Worm (Caenorhabditis elegans) whole organism, L4/young adult: ENCODE measurements around the gene C10G8.4.

Experiments
- W03F9.2 ChIP-seq: fragments of 150-350 bp; optimal IDR thresholded peaks from 2 replicates; lab custom pipeline; 2014; ENCODE audit warnings: missing biosample characterization, missing genetic modification characterization
- dao-5 ChIP-seq: sonication (generic microtip); optimal IDR thresholded peaks from 2 replicates; lab custom pipeline; 2016; ENCODE audit warnings: missing genotype, missing genetic modification characterization, moderate library complexity, missing compliant biosample characterization
- him-1 ChIP-seq: sonication (generic microtip); optimal IDR thresholded peaks from 2 replicates; lab custom pipeline; 2016; ENCODE audit warnings: missing genotype, missing genetic modification reagents, missing genetic modification characterization, missing compliant biosample characterization

The C10G8.4 gene

ce11 chrV:5295940-5296339, 15.8 kb upstream of the C10G8.4 start:
- no peak for TF ChIP-seq W03F9.2
- TF ChIP-seq dao-5 (tag; lab: Kevin White, UChicago): no peak
- TF ChIP-seq him-1: no peak

- TF ChIP-seq W03F9.2: no peak
- no peak for TF ChIP-seq dao-5 (tag; lab: Kevin White, UChicago)
- TF ChIP-seq him-1: no peak
Measured at ce11 chrV:5297740-5298139, 14.0 kb upstream of the C10G8.4 start.

- TF ChIP-seq W03F9.2 (no peak), dao-5 (tag; lab: Kevin White, UChicago) (no peak), him-1 (no peak)
Measured at ce11 chrV:5301226-5301625, 10.5 kb upstream of the C10G8.4 start.

- TF ChIP-seq dao-5 (tag; lab: Kevin White, UChicago) (no peak), him-1 (no peak), W03F9.2 (no peak)
Measured at ce11 chrV:5303389-5303788, 8.3 kb upstream of the C10G8.4 start, which contains the start of gene ncx-2. ncx-2 (plus strand) TSS chrV:5303689.

- TF ChIP-seq him-1 (no peak), W03F9.2 (no peak), dao-5 (tag; lab: Kevin White, UChicago) (no peak)
Measured at ce11 chrV:5304366-5304765, 7.4 kb upstream of the C10G8.4 start.

ce11 chrV:5312453-5312852, 718 bp downstream of the C10G8.4 start, which contains the start of gene C10G8.3:
C10G8.3 (plus strand) TSS chrV:5312753.
- no peak for TF ChIP-seq dao-5 (tag; lab: Kevin White, UChicago)
- no peak for TF ChIP-seq W03F9.2
- TF ChIP-seq him-1: no peak

- no peak for TF ChIP-seq W03F9.2
- TF ChIP-seq dao-5 (tag; lab: Kevin White, UChicago): no peak
- no peak for TF ChIP-seq him-1
Measured at ce11 chrV:5314104-5314503, 2.4 kb downstream of the C10G8.4 start, which contains the start of gene C10G8.2. C10G8.2 (plus strand) TSS chrV:5314404.

ce11 chrV:5318349-5318748, 6.6 kb downstream of the C10G8.4 start:
- no peak for TF ChIP-seq W03F9.2
- TF ChIP-seq dao-5 (tag; lab: Kevin White, UChicago): no peak
- TF ChIP-seq him-1: no peak

- TF ChIP-seq him-1 (no peak), dao-5 (tag; lab: Kevin White, UChicago) (no peak), W03F9.2 (no peak)
Measured at ce11 chrV:5319477-5319876, 7.7 kb downstream of the C10G8.4 start, which contains the start of gene ceh-34. ceh-34 (minus strand) TSS chrV:5319577.

DNA sequence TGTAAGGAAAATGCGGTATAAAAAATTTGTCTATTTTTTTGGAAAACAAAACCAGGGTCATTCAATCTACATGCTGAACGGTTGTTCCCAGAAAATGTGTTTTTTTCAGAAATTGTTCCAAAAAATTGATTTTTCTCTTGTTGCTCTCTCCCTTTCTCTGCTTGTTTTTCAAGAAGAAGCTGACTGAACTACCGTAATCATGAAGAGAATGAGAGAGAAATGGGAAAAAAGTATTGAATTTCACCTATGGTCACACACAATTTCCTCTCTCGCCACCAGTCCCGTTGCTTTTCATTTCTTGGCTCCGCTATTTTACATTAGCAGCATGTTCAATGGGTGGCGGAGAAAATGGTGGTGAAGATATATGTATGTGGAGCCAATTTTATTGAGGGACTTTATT, 11.1 kb downstream of the C10G8.4 start:
- TF ChIP-seq dao-5 (tag; lab: Kevin White, UChicago) (no peak), him-1 (no peak), W03F9.2 (no peak)

ce11 chrV:5324566-5324965, 12.8 kb downstream of the C10G8.4 start, which contains the start of gene ceh-33:
ceh-33 (minus strand) TSS chrV:5324666.
- TF ChIP-seq W03F9.2: no peak
- no peak for TF ChIP-seq him-1
- no peak for TF ChIP-seq dao-5 (tag; lab: Kevin White, UChicago)

- TF ChIP-seq dao-5 (tag; lab: Kevin White, UChicago) (no peak), him-1 (no peak), W03F9.2 (no peak)
Measured at ce11 chrV:5328314-5328713, 16.6 kb downstream of the C10G8.4 start, which contains the start of gene C10G8.8. C10G8.8 (minus strand) TSS chrV:5328414.

- TF ChIP-seq dao-5 (tag; lab: Kevin White, UChicago) (no peak), him-1 (no peak), W03F9.2 (peak; percentile 56)
Measured at ce11 chrV:5329677-5330266, 18.0 kb downstream of the C10G8.4 start.

DNA sequence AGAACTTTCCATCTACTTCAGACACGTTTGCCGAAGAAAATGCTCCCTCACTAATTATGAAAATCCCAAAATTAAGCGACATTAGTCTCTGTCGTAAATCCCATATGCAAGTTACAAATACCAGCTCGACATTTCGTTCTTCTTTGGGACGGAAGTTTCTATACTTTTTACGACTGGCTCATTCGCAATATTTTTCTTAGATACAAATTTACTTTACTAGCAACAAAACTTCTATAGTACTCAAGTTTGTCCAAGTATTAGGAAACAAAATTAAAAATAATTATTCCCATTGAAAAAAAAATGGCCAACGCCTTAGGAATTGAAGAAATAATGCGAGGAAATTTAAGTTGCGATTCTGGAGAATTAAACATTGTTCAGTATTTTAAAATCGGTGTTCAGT, 19.2 kb downstream of the C10G8.4 start, which contains the start of gene srg-26:
srg-26 (plus strand) TSS at position 301 of the 400 bp plus-strand sequence.
- TF ChIP-seq him-1 (no peak), W03F9.2 (no peak), dao-5 (tag; lab: Kevin White, UChicago) (no peak)

- TF ChIP-seq him-1 (no peak), dao-5 (tag; lab: Kevin White, UChicago) (no peak), W03F9.2 (no peak)
Measured at ce11 chrV:5334588-5334987, 22.9 kb downstream of the C10G8.4 start, which contains the start of gene srg-28. srg-28 (plus strand) TSS chrV:5334888.

DNA sequence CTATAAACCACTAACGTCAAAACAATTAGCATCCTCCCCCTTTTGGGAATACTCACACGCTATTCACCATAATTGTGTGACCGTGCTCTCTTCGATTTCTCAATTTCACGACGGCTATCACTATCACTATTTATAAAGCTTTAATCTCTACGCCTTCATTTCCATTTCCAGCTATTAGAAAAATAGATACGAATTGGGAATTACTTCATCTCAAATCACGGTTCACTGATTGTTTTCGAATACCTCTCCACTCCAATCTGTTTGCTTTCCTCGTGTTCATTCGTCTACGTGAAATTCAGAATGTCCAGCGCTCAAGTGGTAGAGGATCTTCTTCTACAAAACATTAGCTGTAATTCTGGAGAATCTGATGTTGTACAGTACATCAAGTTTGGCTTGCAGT, 25.1 kb downstream of the C10G8.4 start, which contains the start of gene srg-29:
srg-29 (plus strand) TSS at position 301 of the 400 bp plus-strand sequence.
- no peak for TF ChIP-seq dao-5 (tag; lab: Kevin White, UChicago)
- no peak for TF ChIP-seq him-1
- no peak for TF ChIP-seq W03F9.2
